Fruit fly (Drosophila melanogaster): ENCODE data around the gene S-Lap1.

DNA sequence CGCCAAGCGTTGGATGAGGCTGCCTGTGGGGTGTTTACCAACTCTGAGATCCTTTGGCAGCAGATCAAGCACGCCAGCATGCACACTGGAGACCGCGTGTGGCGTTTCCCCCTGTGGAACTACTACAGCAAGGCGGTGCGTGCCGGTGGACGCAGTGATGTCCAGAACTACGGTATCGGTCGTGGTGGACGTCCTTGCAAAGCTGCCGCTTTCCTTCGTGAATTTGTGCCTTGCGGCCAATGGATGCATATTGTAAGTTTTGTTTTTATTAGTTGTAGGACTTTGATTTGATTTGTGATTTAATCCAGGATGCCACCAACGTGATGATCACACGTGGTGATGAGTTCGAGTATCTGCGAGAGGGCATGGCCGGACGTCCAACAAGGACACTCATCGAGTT is 4.4 kb downstream of the S-Lap1 start:
- no peak for TF ChIP-seq CG11617 (GFP tag; optimal IDR thresholded peaks at IDR 0.05)
- TF ChIP-seq Mnt (GFP tag; optimal IDR thresholded peaks at IDR 0.05): no peak
- TF ChIP-seq CG5204 (GFP tag; optimal IDR thresholded peaks at IDR 0.05): no peak
- TF ChIP-seq cnc (optimal IDR thresholded peaks at IDR 0.05): no peak
- no peak for TF ChIP-seq kay (GFP tag; ENCODE audit: borderline replicate concordance)
- no peak for TF ChIP-seq CG12768 (GFP tag; optimal IDR thresholded peaks at IDR 0.05)
- no peak for TF ChIP-seq bab1 (GFP tag; optimal IDR thresholded peaks at IDR 0.05)
- TF ChIP-seq CG33017 (tag; optimal IDR thresholded peaks at IDR 0.05): no peak

Measured in whole organism, adult.